Fruit fly (Drosophila melanogaster): ENCODE results near the gene dpr14.

Gene dpr14

DNA sequence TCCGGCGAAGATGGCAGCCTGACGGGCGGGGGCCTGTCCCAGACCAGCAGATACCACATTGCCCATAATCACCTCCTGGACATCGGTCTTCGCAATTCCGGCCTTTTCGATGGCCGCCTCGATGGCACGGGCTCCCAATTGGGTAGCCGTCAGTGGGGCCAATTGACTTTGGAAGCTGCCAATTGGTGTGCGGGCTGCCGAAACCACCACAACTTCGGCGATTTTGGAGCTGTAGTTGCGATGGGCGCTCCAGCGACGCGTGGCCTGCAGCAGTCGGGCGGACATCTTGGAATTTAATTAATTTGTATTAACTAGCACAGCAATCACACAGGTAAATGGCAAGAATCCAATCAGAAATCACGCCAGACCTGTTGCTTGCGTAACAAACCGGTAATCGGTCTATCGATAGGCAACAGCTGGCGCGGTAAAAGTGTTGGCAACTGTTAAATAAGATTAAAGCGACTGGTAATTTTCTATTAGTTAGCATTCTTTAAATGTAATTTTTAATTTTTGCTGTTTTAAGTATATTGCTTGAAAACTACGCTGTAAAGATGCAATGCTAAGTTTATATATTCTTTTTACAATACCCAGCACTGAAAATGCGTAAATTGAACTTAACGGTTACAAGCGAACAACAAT lies 19.6 kb downstream of the dpr14 start, which contains the start of gene Acat1:
Acat1 (minus strand) TSS at position 400 of the 639 bp plus-strand sequence.
- TF ChIP-seq CG8478 (optimal IDR thresholded peaks at IDR 0.05), result no peak
- TF ChIP-seq CTCF (optimal IDR thresholded peaks at IDR 0.05), result no peak

DNA sequence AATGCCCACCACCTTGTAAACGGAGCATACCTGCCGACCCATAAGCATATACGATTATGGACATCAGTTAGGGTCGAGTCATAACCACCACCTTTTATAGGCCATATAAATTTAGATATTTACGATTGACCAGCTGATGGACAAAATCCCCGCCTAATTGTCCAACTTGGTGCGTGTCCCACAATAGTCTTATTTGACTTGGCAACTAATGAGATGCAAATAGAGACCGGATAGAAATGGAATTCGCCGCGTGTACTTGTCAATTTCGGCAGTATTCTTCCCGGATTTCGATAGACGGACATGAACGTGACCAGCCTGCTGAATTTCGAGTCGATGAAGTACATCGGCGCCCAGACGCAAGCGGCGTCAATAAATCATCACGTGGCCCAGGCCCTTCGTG lies 23.7 kb downstream of the dpr14 start, which contains the start of gene Ir7g:
Ir7g (plus strand) TSS at position 301 of the 400 bp plus-strand sequence.
- TF ChIP-seq CG8478 (optimal IDR thresholded peaks at IDR 0.05) (no peak), CTCF (optimal IDR thresholded peaks at IDR 0.05) (no peak)

DNA sequence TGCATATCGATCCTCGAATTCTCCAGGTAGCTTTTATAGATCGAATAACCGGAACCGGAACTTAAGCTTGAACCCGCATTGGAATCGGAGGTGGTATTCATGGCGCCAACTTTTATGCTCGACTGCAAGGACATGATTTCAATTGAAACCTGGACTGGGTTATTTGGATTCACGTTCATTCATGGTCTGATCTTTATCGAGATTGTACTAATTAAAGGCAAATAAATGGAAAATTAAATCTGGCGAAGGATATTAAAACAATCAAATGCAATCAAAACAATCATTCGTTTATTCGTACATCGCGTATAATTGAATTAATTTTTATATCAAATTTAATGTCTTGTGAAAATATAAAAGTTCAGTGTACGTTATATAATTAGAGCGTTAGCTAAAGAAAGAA lies 24.2 kb downstream of the dpr14 start, which contains the start of gene Ir7f:
Ir7f (minus strand) TSS at position 101 of the 400 bp plus-strand sequence.
- TF ChIP-seq CTCF (optimal IDR thresholded peaks at IDR 0.05) (no peak), CG8478 (optimal IDR thresholded peaks at IDR 0.05) (no peak)

DNA sequence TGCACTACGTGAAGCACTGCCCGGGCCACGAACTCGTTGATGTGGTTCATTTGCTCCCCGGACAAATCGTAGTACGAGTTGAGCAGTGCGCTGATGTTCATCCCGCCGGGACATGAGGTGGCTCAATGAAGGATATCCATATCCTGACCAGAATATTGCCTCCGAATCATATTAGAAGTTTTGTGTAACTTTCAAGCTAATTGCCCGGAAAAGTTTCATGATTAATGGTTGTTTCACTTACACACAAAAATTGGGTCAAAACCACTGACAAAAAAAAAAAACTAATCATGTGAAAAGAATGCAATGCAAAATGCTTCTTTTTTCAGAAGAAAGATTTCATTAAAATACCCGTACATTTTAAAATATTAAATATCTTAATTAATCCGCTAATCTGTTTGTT lies 26.5 kb downstream of the dpr14 start, which contains the start of gene Ir7e:
Ir7e (minus strand) TSS at position 101 of the 400 bp plus-strand sequence.
- no peak for TF ChIP-seq CG8478 (optimal IDR thresholded peaks at IDR 0.05)
- no peak for TF ChIP-seq CTCF (optimal IDR thresholded peaks at IDR 0.05)

DNA sequence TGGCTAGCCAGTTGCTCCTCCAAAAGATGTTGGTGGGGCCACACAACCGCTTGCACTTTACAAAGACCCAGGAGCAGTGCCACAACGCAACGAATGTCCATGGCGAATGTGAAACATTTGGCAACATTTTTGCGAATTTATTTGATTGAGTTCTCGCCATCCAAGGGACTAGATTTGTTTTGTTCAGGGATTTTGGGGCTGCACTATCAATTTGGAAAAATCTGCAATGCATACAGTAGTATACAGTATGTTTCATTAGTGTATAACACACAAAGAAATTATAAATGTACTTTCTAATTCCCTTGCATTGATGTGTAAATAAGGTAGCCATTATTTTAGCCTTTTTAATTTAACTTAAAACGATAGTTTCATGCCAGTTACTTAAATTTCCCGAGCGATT lies 29.4 kb downstream of the dpr14 start, which contains the start of gene Ir7d:
Ir7d (minus strand) TSS at position 101 of the 400 bp plus-strand sequence.
- TF ChIP-seq CG8478 (optimal IDR thresholded peaks at IDR 0.05), result no peak

DNA sequence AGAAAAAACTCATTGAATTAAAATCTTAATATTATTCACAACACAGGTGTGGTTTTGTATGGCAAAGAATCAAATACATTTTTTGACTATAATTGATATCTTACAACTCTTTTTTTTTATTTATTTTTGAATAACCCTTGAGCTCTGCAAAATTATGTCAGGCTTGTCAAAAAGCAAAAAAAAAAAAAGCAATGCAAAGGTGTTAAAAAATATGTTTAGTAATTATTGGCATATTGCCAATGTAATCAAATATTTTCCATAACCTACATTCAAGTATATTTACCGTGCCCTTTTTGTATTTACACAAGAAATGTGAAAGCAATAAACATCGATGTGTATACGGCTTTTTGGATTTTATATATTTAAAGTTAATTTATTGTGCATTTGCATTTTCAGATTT lies 34.0 kb downstream of the dpr14 start, which contains the start of gene Ir7c:
Ir7c (plus strand) TSS at position 301 of the 400 bp plus-strand sequence.
- no peak for TF ChIP-seq CG8478 (optimal IDR thresholded peaks at IDR 0.05)
- no peak for TF ChIP-seq CTCF (optimal IDR thresholded peaks at IDR 0.05)

DNA sequence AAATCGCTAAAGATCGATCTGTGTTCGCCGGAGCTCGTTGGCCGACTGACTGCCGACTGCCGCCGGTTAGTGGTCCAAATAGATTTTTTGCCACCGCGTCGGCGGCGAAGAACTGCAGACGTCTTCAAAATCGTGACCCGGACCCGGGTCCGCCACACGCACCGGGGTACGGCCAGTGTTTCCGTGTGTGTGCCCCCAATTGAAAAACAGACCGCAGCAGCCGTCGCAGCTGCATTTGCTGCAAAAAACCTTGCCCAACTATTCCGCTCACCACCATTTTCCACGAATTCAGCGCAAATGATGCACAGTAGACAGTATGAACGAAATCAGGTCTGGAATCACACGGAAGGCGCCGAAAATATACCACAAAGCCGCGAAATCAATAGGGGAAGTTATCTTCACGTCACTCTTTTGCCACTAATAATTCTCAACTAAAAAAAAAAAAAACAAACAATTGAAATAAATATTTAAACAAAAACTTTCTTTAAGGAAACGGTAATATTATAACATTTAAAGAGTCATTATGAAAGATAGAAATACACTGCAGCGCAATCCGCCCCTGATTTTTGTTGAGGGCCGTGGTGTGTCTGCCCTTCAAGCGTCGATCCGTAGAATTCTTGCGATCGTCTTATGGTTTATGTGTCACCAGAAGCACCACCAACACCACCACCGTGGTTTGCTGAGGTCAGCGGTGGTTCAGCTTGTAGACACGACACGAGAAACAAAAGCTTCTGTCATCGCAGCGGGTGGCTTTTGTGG lies 34.7 kb downstream of the dpr14 start, which contains the start of gene dec:
dec (minus strand) TSS at position 51 of the 759 bp plus-strand sequence.
- TF ChIP-seq CG8478 (optimal IDR thresholded peaks at IDR 0.05), result no peak
- no peak for TF ChIP-seq CTCF (optimal IDR thresholded peaks at IDR 0.05)

DNA sequence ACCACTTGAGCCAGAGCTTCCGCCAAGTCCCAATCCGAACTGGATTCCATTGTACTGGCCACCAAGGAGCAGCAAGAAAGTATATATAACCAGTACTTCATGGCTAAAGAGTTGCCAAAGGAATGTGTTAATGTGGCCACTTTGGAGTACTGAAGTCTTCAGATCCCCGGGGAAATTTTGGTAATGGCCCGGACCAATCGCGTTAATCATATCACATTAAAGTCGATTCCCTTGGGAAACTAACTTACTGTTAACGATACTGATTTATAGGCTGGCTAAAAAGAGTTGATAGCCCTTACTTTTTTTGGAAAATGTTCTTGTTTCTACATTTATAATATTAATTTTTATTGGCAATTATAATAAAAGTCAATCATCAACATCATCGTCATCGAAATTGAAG lies 41.2 kb downstream of the dpr14 start, which contains the start of gene Ir7b:
Ir7b (minus strand) TSS at position 101 of the 400 bp plus-strand sequence.
- TF ChIP-seq CTCF (optimal IDR thresholded peaks at IDR 0.05) (no peak), CG8478 (optimal IDR thresholded peaks at IDR 0.05) (no peak)

DNA sequence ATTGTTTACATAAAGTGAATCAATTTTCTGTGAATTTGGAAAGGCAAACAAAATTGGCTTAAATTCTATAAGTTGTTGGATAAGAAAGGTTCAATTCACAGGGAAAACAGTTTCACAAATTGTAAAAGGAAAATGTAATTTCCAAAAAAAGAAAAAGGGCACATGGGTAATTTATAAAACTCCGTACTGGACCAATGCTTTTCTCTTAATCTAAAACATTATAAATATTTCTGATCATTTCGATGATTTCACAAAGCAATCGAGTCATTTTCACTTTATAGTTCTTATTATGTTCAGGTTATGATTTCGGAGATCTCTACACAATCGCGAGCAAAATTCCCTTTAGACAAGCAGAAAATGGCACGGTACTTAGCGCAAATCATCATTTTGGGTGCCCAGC lies 50.2 kb downstream of the dpr14 start, which contains the start of gene CG1409:
CG1409 (plus strand) TSS at position 301 of the 400 bp plus-strand sequence.
- TF ChIP-seq CG8478 (optimal IDR thresholded peaks at IDR 0.05) (no peak), CTCF (optimal IDR thresholded peaks at IDR 0.05) (no peak)

DNA sequence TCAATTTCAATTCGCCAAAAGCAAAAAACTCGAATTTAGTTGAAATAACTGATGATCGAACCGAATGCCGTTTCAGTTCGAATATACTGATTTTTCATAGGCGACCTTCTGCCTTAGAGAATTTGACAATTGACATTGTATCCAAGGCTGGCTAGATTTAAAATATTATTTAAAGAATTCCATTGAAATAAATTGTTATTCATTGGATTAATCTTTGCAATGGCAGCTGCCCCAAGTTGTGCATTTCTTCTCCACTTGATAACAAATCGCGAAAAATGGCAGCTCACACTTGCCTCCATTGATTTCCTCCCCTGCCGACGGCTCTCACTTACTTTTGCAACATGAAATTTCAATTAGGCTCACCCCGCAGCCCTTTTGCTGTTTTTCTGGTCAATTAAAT lies 53.9 kb downstream of the dpr14 start, which contains the start of gene CG10920:
CG10920 (minus strand) TSS at position 101 of the 400 bp plus-strand sequence.
- no peak for TF ChIP-seq CG8478 (optimal IDR thresholded peaks at IDR 0.05)
- TF ChIP-seq CTCF (optimal IDR thresholded peaks at IDR 0.05), result no peak
